Fruit fly (Drosophila melanogaster) Kc167 (cell line): ENCODE results near the gene Best1.

Source experiments
- h ChIP-seq: fragments of >200 bp; optimal IDR thresholded peaks from 3 replicates; lab custom pipeline; 2018; ENCODE audit warnings: missing external identifiers
- insv ChIP-seq: fragments of >200 bp; optimal IDR thresholded peaks from 3 replicates; lab custom pipeline; 2018; ENCODE audit warnings: missing external identifiers
- psq ChIP-seq: fragments of >200 bp; optimal IDR thresholded peaks from 2 replicates; lab custom pipeline; 2017; ENCODE audit warnings: missing external identifiers
- ttk ChIP-seq: sonication (Bioruptor generic); optimal IDR thresholded peaks from 2 replicates; lab custom pipeline; 2017; ENCODE audit warnings: missing external identifiers

DNA sequence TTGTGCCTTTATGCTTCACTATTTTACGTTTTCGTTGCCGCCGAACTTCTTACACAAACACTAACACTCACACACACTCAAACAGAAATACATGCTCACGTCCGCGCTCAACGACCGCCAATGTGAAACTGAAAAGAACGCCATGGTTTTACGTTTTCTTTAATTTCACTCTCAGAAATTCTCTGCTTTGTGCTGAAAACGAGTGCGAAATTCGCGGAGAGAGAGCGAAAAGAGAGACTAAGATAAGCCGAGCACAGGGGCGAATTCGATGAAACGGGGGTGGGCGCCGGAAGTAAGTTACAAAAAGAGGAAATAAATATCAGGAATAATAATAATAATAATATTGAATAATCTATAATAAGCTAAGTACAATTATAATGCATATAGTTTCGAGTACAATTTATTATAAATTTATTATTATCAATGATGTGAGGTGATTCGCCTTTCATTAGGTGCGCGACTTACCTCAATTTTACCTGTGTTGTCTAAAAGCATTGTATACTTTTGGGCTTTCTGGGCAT is at the start of gene Best1:
- no peak for TF ChIP-seq h (lab: Kevin White, UChicago)
- TF ChIP-seq psq (lab: Kevin White, UChicago) = no peak
- no peak for TF ChIP-seq ttk (lab: Kevin White, UChicago)
- TF ChIP-seq insv (lab: Kevin White, UChicago) = no peak
